Worm (Caenorhabditis elegans) whole organism, L4 larva: ENCODE measurements around the gene chk-1.

Experiments used
- F44E2.7 ChIP-seq: fragments of 200-800 bp; sonication (Bioruptor generic); IDR thresholded peaks from 2 replicates; pipeline ENCODE4 v2.1.2; 2022; ENCODE audit warnings: missing genetic modification characterization, missing compliant biosample characterization
- Y48G9A.11 ChIP-seq: fragments of 200-800 bp; sonication (Bioruptor generic); IDR thresholded peaks from 2 replicates; pipeline ENCODE4 v1.3.6; 2022; ENCODE audit warnings: missing genetic modification reagents, missing genetic modification characterization, missing compliant biosample characterization
- ama-1 ChIP-seq: fragments of 150-350 bp; optimal IDR thresholded peaks from 2 replicates; lab custom pipeline; 2014; ENCODE audit warnings: inconsistent platforms, mixed read lengths
- jun-1 ChIP-seq: fragments of 150-350 bp; optimal IDR thresholded peaks from 2 replicates; lab custom pipeline; 2014; ENCODE audit warnings: missing biosample characterization, missing genetic modification reagents, missing genetic modification characterization
- lin-15B ChIP-seq: fragments of 150-350 bp; sonication (generic microtip); optimal IDR thresholded peaks from 3 replicates; lab custom pipeline; 2014; ENCODE audit warnings: missing biosample characterization, missing genetic modification characterization
- lin-29 ChIP-seq: fragments of 200-800 bp; sonication (Bioruptor generic); IDR thresholded peaks from 2 replicates; pipeline ENCODE4 v1.3.6; 2022; ENCODE audit warnings: missing genetic modification reagents, missing genetic modification characterization, missing compliant biosample characterization
- nhr-237 ChIP-seq: sonication (generic microtip); optimal IDR thresholded peaks from 2 replicates; lab custom pipeline; 2017; ENCODE audit warnings: missing biosample characterization, missing genetic modification characterization
- unc-130 ChIP-seq: sonication (generic microtip); optimal IDR thresholded peaks from 2 replicates; lab custom pipeline; 2016; ENCODE audit warnings: missing genetic modification reagents, missing genetic modification characterization, missing compliant biosample characterization

DNA sequence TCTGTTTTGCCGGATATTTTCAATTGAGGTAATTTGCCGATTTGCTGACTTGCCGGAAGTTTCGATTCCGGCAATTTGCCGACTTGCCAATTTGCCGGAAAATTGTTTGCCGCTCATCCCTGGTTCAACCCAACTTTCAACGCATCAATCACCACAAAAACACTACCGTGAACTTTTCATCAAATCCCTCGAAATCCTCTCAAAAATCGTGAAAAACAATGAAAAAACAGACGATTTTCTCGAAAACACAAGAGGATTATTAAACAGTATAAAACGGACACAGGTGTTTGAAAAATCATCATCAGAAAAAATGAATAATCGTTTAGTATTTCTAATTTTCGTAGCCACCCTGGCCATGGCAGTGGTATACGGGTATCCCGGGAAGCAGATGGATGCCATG is 7.6 kb upstream of the chk-1 start, which contains the start of gene Y39H10A.1:
- TF ChIP-seq unc-130 (GFP tag; lab: Kevin White, UChicago): no peak
- TF ChIP-seq jun-1 (tag; lab: Kevin White, UChicago): no peak
- no peak for TF ChIP-seq nhr-237 (tag; lab: Kevin White, UChicago)
- no peak for TF ChIP-seq lin-15B (tag; lab: Kevin White, UChicago)
- TF ChIP-seq Y48G9A.11 (GFP tag; lab: Robert Waterston, UW): no peak
- no peak for TF ChIP-seq lin-29 (GFP tag; lab: Robert Waterston, UW)
- no peak for TF ChIP-seq F44E2.7
- no peak for TF ChIP-seq ama-1 (lab: Kevin White, UChicago)
